Fruit fly (Drosophila melanogaster): ENCODE measurements around the gene Idgf1.

DNA sequence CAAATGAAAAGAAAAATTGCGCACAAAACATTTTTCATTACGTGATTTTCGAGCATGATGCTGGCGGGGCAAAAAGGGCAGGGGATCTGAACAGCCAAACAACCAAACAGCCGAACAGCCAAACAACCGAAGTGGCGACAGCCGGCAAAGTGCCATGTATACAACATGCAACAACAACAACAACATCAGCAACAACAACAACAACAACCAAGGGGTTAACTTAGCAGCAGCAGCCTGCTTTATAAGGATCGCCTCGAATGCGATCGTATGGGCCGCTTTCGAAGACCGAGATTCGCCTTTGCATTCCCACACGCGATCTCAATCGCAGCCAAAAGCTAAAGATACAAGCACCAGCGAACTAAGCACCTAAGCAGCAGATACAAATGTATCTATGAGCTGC, 18.6 kb downstream of the Idgf1 start:
- TF ChIP-seq h (optimal IDR thresholded peaks at IDR 0.05) (no peak), ttk (optimal IDR thresholded peaks at IDR 0.05) (no peak)
